In the genomic region with DNA sequence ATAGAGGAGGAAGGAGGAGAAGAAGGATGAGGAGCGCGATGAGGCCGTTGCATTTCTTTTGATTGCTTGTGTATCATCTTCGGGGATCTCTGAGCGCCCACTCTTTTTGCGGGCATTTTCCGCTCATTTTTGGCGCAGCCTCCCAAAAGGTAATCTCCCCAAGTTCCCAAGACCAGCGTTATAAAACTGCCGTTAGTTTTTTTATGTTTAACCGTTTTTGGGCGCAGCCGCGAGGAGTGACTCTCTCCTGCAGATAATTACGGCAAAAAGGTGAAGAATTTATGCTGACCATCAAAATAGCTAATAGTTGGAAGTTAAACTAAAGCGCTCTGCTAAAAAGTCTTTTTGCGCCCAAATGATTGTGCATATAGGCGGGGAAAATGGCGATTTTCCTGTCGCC, we compare ENCODE assay signal across 2 fruit fly cellular contexts.
TF ChIP-seq lines count a peak whose summit lies in the region.

No protein-coding gene starts in this region.

TF ChIP-seq in whole organism, adult, 20 proteins besides CTCF, POLR2A, EP300 and RAD21:
- TF ChIP-seq pad (GFP tag; optimal IDR thresholded peaks at IDR 0.05; lab: Kevin White, UChicago) (peak; percentile 93), bab1 (GFP tag; optimal IDR thresholded peaks at IDR 0.05; lab: Kevin White, UChicago) (no peak)
TF ChIP-seq in whole organism, adult: peak in this region for 1.

TF ChIP-seq in whole organism, wandering third instar larva, 38 proteins besides CTCF, POLR2A, EP300 and RAD21:
- TF ChIP-seq CrebA (GFP tag; optimal IDR thresholded peaks at IDR 0.05; lab: Kevin White, UChicago; ENCODE audit: borderline replicate concordance), result no peak
- TF ChIP-seq psq (GFP tag; optimal IDR thresholded peaks at IDR 0.05; lab: Kevin White, UChicago), result peak; percentile 3
- no peak for TF ChIP-seq sage (GFP tag; optimal IDR thresholded peaks at IDR 0.05; lab: Kevin White, UChicago)
- TF ChIP-seq rgr (GFP tag; optimal IDR thresholded peaks at IDR 0.05; lab: Kevin White, UChicago), result no peak
